Worm (Caenorhabditis elegans): ENCODE data around the gene Y71H2AM.29.

- no peak for TF ChIP-seq ama-1 (optimal IDR thresholded peaks at IDR 0.05)
- TF ChIP-seq ama-1 (GFP tag; optimal IDR thresholded peaks at IDR 0.05) = no peak
- TF ChIP-seq F33H1.4 (GFP tag; IDR thresholded peaks at IDR 0.05) = no peak
- no peak for TF ChIP-seq hmg-20 (GFP tag; IDR thresholded peaks at IDR 0.05)
- TF ChIP-seq efl-1 (GFP tag; optimal IDR thresholded peaks at IDR 0.05) = no peak
- no peak for TF ChIP-seq B0035.1 (tag; optimal IDR thresholded peaks at IDR 0.05)
- TF ChIP-seq bed-1 (GFP tag; IDR thresholded peaks at IDR 0.05) = no peak
- peak; percentile 65 for TF ChIP-seq mcd-1 (GFP tag; IDR thresholded peaks at IDR 0.05)
- no peak for TF ChIP-seq sea-2 (GFP tag; IDR thresholded peaks at IDR 0.05)
- TF ChIP-seq Y56A3A.18 (GFP tag; IDR thresholded peaks at IDR 0.05) = no peak
- TF ChIP-seq tbp1 (GFP tag; optimal IDR thresholded peaks at IDR 0.05) = no peak
Measured at ce11 chrIII:2804461-2804860, 28.1 kb upstream of the Y71H2AM.29 start.
